Worm (Caenorhabditis elegans): ENCODE data around the gene T05A7.3.

DNA sequence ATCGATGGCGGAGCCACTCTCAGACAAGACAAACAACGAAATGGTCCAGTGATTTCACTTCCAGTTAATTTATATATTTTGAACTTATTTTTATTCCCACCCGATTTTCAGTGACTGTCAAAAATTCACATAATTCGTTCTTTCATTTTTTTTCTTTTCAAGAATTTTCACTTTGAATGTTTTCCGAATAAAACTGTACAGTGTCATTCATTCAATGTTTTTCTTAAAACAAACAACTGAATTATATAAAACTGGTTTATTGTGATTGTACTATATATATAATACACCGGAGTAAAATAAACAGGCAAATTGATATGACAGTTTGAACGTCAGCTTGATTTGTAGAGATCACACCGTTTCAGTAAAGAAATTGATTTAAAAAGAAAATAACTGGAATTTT is 27.4 kb downstream of the T05A7.3 start:
- TF ChIP-seq flt-1 (GFP tag; IDR thresholded peaks at IDR 0.05) (no peak), ref-1 (GFP tag; conservative IDR thresholded peaks at IDR 0.05) (no peak), tab-1 (GFP tag; IDR thresholded peaks at IDR 0.05) (no peak), T22C8.4 (GFP tag; IDR thresholded peaks at IDR 0.05) (no peak)

Measured in whole organism, midembryonic.